Worm (Caenorhabditis elegans) whole organism, young adult: ENCODE measurements around the gene dod-20.

ENCODE experiments used
- B0019.2 ChIP-seq: fragments of 200-800 bp; sonication (Bioruptor generic); conservative IDR thresholded peaks from 2 replicates; pipeline ENCODE4 v1.3.6; 2022; ENCODE audit warnings: missing genetic modification reagents, missing genetic modification characterization, missing compliant biosample characterization
- B0336.3 ChIP-seq: fragments of 200-800 bp; sonication (Bioruptor generic); IDR thresholded peaks from 2 replicates; pipeline ENCODE4 v1.3.6; 2022; ENCODE audit warnings: missing genetic modification characterization, missing compliant biosample characterization
- D2030.7 ChIP-seq: fragments of 200-800 bp; sonication (Bioruptor generic); IDR thresholded peaks from 2 replicates; pipeline ENCODE4 v1.3.6; 2022; ENCODE audit warnings: missing genetic modification reagents, missing genetic modification characterization, missing compliant biosample characterization
- F10E7.11 ChIP-seq: sonication (generic microtip); optimal IDR thresholded peaks from 2 replicates; lab custom pipeline; 2017; ENCODE audit warnings: mild to moderate bottlenecking, missing genetic modification characterization, moderate library complexity, missing compliant biosample characterization
- F22D6.2 ChIP-seq: sonication (generic microtip); optimal IDR thresholded peaks from 2 replicates; lab custom pipeline; 2016; ENCODE audit warnings: mild to moderate bottlenecking, missing genetic modification characterization, missing compliant biosample characterization
- K12H6.12 ChIP-seq: fragments of 200-800 bp; sonication (Bioruptor generic); optimal IDR thresholded peaks from 2 replicates; lab custom pipeline; 2018; ENCODE audit warnings: mild to moderate bottlenecking, missing genetic modification characterization, missing compliant biosample characterization
- T26A5.8 ChIP-seq: sonication (generic microtip); optimal IDR thresholded peaks from 2 replicates; lab custom pipeline; 2016; ENCODE audit warnings: missing genetic modification characterization, missing compliant biosample characterization
- Y53F4B.3 ChIP-seq: fragments of 200-800 bp; sonication (Bioruptor generic); IDR thresholded peaks from 2 replicates; pipeline ENCODE4 v1.3.6; 2022; ENCODE audit warnings: missing genetic modification reagents, missing genetic modification characterization, missing compliant biosample characterization
- Y53G8AR.9 ChIP-seq: fragments of 200-800 bp; sonication (Bioruptor generic); conservative IDR thresholded peaks from 2 replicates; pipeline ENCODE4 v1.3.6; 2022; ENCODE audit warnings: missing genetic modification reagents, missing genetic modification characterization, missing compliant biosample characterization
- akir-1 ChIP-seq: fragments of 200-800 bp; sonication (Bioruptor generic); optimal IDR thresholded peaks from 2 replicates; lab custom pipeline; 2018; ENCODE audit warnings: mild to moderate bottlenecking, missing genetic modification characterization, moderate library complexity, missing compliant biosample characterization
- attf-3 ChIP-seq: fragments of 200-800 bp; sonication (Bioruptor generic); conservative IDR thresholded peaks from 2 replicates; pipeline ENCODE4 v1.3.6; 2022; ENCODE audit warnings: missing genetic modification reagents, missing genetic modification characterization, missing compliant biosample characterization
- attf-6 ChIP-seq: fragments of 200-800 bp; sonication (Bioruptor generic); IDR thresholded peaks from 2 replicates; pipeline ENCODE4 v1.3.6; 2022; ENCODE audit warnings: missing genetic modification reagents, missing genetic modification characterization, missing compliant biosample characterization
- bed-1 ChIP-seq: fragments of 200-800 bp; sonication (Bioruptor generic); IDR thresholded peaks from 2 replicates; pipeline ENCODE4 v1.3.6; 2022; ENCODE audit warnings: missing genetic modification reagents, missing genetic modification characterization, missing compliant biosample characterization
- cebp-2 ChIP-seq: fragments of 200-800 bp; sonication (Bioruptor generic); IDR thresholded peaks from 2 replicates; pipeline ENCODE4 v1.3.6; 2022; ENCODE audit warnings: missing genetic modification characterization, missing compliant biosample characterization
- ceh-100 ChIP-seq: fragments of 200-800 bp; sonication (Bioruptor generic); IDR thresholded peaks from 2 replicates; pipeline ENCODE4 v1.3.6; 2022; ENCODE audit warnings: missing genetic modification reagents, missing genetic modification characterization, missing compliant biosample characterization
- ceh-91 ChIP-seq: fragments of 200-800 bp; sonication (Bioruptor generic); IDR thresholded peaks from 2 replicates; pipeline ENCODE4 v1.3.6; 2022; ENCODE audit warnings: missing genetic modification reagents, missing genetic modification characterization, missing compliant biosample characterization
- ets-4 ChIP-seq: fragments of 200-800 bp; sonication (Bioruptor generic); optimal IDR thresholded peaks from 2 replicates; lab custom pipeline; 2018; ENCODE audit warnings: mild to moderate bottlenecking, missing genetic modification characterization, missing compliant biosample characterization
- fkh-3 ChIP-seq: sonication (generic microtip); optimal IDR thresholded peaks from 2 replicates; lab custom pipeline; 2016; ENCODE audit warnings: mild to moderate bottlenecking, missing genetic modification characterization, missing compliant biosample characterization
- hmg-20 ChIP-seq: fragments of 200-800 bp; sonication (Bioruptor generic); IDR thresholded peaks from 2 replicates; pipeline ENCODE4 v1.3.6; 2022; ENCODE audit warnings: missing genetic modification reagents, missing genetic modification characterization, missing compliant biosample characterization
- hrde-1 ChIP-seq: sonication (generic microtip); optimal IDR thresholded peaks from 2 replicates; lab custom pipeline; 2016; ENCODE audit warnings: missing genetic modification characterization, mild to moderate bottlenecking, missing compliant biosample characterization, moderate library complexity, missing genotype, missing genetic modification reagents, borderline replicate concordance
- let-526 ChIP-seq: fragments of 200-800 bp; sonication (Bioruptor generic); IDR thresholded peaks from 2 replicates; pipeline ENCODE4 v1.3.6; 2022; ENCODE audit warnings: missing genetic modification reagents, missing genetic modification characterization, missing compliant biosample characterization
- let-607 ChIP-seq, 2 experiments: fragments of 200-800 bp in 1 of 2; sonication (Bioruptor generic) in 1 of 2; sonication (generic microtip) in 1 of 2; optimal IDR thresholded peaks; 2 replicates each; lab custom pipeline; 2016 to 2018; ENCODE audit warnings: mild to moderate bottlenecking in 2 of 2, missing compliant biosample characterization in 2 of 2, missing genetic modification characterization in 2 of 2, moderate library complexity in 2 of 2, missing genotype in 1 of 2
- lin-26 ChIP-seq: fragments of 200-800 bp; sonication (Bioruptor generic); IDR thresholded peaks from 2 replicates; pipeline ENCODE4 v1.3.6; 2022; ENCODE audit warnings: missing genetic modification reagents, missing genetic modification characterization, missing compliant biosample characterization
- lin-40 ChIP-seq: sonication (generic microtip); optimal IDR thresholded peaks from 2 replicates; lab custom pipeline; 2016; ENCODE audit warnings: missing genetic modification characterization, mild to moderate bottlenecking, missing compliant biosample characterization, missing genotype, missing genetic modification reagents
- mcd-1 ChIP-seq: fragments of 200-800 bp; sonication (Bioruptor generic); IDR thresholded peaks from 2 replicates; pipeline ENCODE4 v1.3.6; 2022; ENCODE audit warnings: missing genetic modification reagents, missing genetic modification characterization, missing compliant biosample characterization
- mes-4 ChIP-seq: sonication (generic microtip); optimal IDR thresholded peaks from 2 replicates; lab custom pipeline; 2016; ENCODE audit warnings: missing genotype, missing genetic modification characterization, missing compliant biosample characterization
- nfya-2 ChIP-seq: fragments of 200-800 bp; sonication (Bioruptor generic); IDR thresholded peaks from 2 replicates; pipeline ENCODE4 v1.3.6; 2022; ENCODE audit warnings: missing genetic modification reagents, missing genetic modification characterization, missing compliant biosample characterization
- nhr-120 ChIP-seq: fragments of 200-800 bp; sonication (Bioruptor generic); IDR thresholded peaks from 2 replicates; pipeline ENCODE4 v1.3.6; 2022; ENCODE audit warnings: missing genetic modification characterization, missing compliant biosample characterization
- pha-4 ChIP-seq: fragments of 150-350 bp; sonication (generic microtip); optimal IDR thresholded peaks from 2 replicates; lab custom pipeline; 2014; ENCODE audit warnings: missing biosample characterization, missing genetic modification reagents, missing genetic modification characterization
- rpc-1 ChIP-seq, 2 experiments: fragments of 150-350 bp in 1 of 2; sonication (generic microtip) in 1 of 2; optimal IDR thresholded peaks; 2 replicates each; lab custom pipeline; 2014 to 2018; ENCODE audit warnings: missing biosample characterization in 1 of 2, missing genetic modification characterization in 1 of 2, missing genetic modification reagents in 1 of 2, missing genotype in 1 of 2
- sdz-38 ChIP-seq: sonication (generic microtip); optimal IDR thresholded peaks from 2 replicates; lab custom pipeline; 2016; ENCODE audit warnings: missing genotype, missing genetic modification characterization, missing compliant biosample characterization
- snpc-1.1 ChIP-seq: sonication (generic microtip); optimal IDR thresholded peaks from 2 replicates; lab custom pipeline; 2017; ENCODE audit warnings: missing genetic modification characterization, mild to moderate bottlenecking, missing compliant biosample characterization, antibody characterized with exemption, moderate library complexity, missing genotype, missing genetic modification reagents; ENCODE audit not compliant: insufficient read depth
- snpc-3.4 ChIP-seq: sonication (generic microtip); optimal IDR thresholded peaks from 2 replicates; lab custom pipeline; 2017; ENCODE audit warnings: missing genetic modification characterization, mild to moderate bottlenecking, missing compliant biosample characterization, antibody characterized with exemption, moderate library complexity, missing genotype, missing genetic modification reagents
- snpc-4 ChIP-seq, 5 experiments: fragments of 150-350 bp in 1 of 5; sonication (generic microtip) in 4 of 5; optimal IDR thresholded peaks; 2 replicates each; lab custom pipeline; 2014 to 2018; ENCODE audit warnings: missing genetic modification characterization in 5 of 5, missing biosample characterization in 3 of 5, antibody characterized with exemption in 2 of 5, mild to moderate bottlenecking in 2 of 5, missing compliant biosample characterization in 2 of 5, missing genotype in 2 of 5, moderate library complexity in 2 of 5, missing genetic modification reagents in 1 of 5
- tlf-1 ChIP-seq: fragments of 200-800 bp; sonication (Bioruptor generic); optimal IDR thresholded peaks from 2 replicates; lab custom pipeline; 2018; ENCODE audit warnings: mild to moderate bottlenecking, missing genetic modification characterization, missing compliant biosample characterization
- zim-3 ChIP-seq: sonication (generic microtip); optimal IDR thresholded peaks from 2 replicates; lab custom pipeline; 2017; ENCODE audit warnings: mild to moderate bottlenecking, missing genetic modification characterization, moderate library complexity, missing compliant biosample characterization
- ztf-22 ChIP-seq: fragments of 200-800 bp; sonication (Bioruptor generic); optimal IDR thresholded peaks from 2 replicates; lab custom pipeline; 2018; ENCODE audit warnings: mild to moderate bottlenecking, missing genetic modification characterization, moderate library complexity, missing compliant biosample characterization
- ztf-26 ChIP-seq: sonication (generic microtip); optimal IDR thresholded peaks from 2 replicates; lab custom pipeline; 2017; ENCODE audit warnings: missing genetic modification characterization, missing compliant biosample characterization
- ztf-6 ChIP-seq: fragments of 200-800 bp; sonication (Bioruptor generic); IDR thresholded peaks from 2 replicates; pipeline ENCODE4 v1.3.6; 2022; ENCODE audit warnings: missing genetic modification reagents, missing genetic modification characterization, missing compliant biosample characterization

Gene dod-20

DNA sequence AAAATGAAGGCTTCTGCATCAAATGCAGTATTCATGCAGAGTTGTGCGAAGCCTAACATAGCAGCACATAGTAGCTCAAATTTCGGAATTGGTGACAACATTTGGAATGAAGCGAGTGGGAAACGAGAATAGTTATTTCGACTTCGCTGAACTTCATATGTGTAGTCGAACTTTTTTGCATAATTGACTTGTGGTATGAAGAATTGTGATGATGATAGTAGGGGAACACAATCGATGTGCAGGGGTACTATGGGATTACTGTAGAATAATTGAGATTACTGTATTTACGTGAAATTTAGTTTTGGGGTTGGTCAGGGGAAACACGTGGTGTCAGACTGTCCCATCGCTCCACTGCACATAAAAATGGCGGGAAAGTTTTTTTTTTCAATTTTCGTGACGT lies 18.7 kb downstream of the dod-20 start, which contains the start of gene B0554.7:
B0554.7 (minus strand) TSS at position 101 of the 400 bp plus-strand sequence.
- TF ChIP-seq lin-26 (GFP tag; lab: Robert Waterston, UW) (no peak), rpc-1 (optimal IDR thresholded peaks at IDR 0.05; lab: Kevin White, UChicago) (no peak), rpc-1 (tag; optimal IDR thresholded peaks at IDR 0.05; lab: Kevin White, UChicago) (no peak), F22D6.2 (tag; lab: Kevin White, UChicago) (no peak), let-526 (GFP tag; lab: Robert Waterston, UW) (no peak), zim-3 (tag; lab: Kevin White, UChicago) (no peak), fkh-3 (no peak), ceh-91 (GFP tag; lab: Robert Waterston, UW) (no peak), ceh-100 (GFP tag; lab: Robert Waterston, UW) (no peak), ztf-22 (GFP tag; lab: Kevin White, UChicago) (no peak), tlf-1 (no peak), mes-4 (tag; lab: Kevin White, UChicago) (no peak), mcd-1 (GFP tag; lab: Robert Waterston, UW) (no peak), Y53F4B.3 (GFP tag; lab: Robert Waterston, UW) (no peak), let-607 (tag; optimal IDR thresholded peaks at IDR 0.05; lab: Kevin White, UChicago) (no peak), F10E7.11 (tag; lab: Kevin White, UChicago) (no peak), hrde-1 (tag; lab: Kevin White, UChicago) (no peak), hmg-20 (GFP tag; lab: Robert Waterston, UW) (no peak)

DNA sequence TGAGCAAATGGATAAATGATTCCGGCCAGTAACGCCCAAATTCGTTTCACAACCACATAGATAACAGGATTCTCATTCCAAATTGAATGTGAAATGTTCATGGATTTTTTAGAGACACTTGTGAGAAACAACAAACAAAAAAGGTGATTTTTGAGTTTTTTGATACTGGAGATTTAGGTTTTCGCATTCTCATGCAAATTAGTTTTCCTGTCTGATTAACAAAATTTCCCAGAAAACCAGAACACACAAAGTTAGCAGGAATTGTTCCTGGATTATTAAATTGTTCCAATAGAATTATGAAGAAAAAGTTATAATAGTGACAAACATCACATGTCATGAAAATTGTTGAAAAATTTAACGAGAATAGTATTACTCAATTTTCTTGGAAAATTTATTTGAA lies 21.0 kb downstream of the dod-20 start, which contains the start of gene srh-33:
srh-33 (minus strand) TSS at position 101 of the 400 bp plus-strand sequence.
- TF ChIP-seq B0336.3 (GFP tag; lab: Robert Waterston, UW), result no peak
- no peak for TF ChIP-seq snpc-3.4
- TF ChIP-seq cebp-2 (GFP tag; lab: Robert Waterston, UW), result no peak
- TF ChIP-seq attf-6 (GFP tag; lab: Robert Waterston, UW), result no peak
- no peak for TF ChIP-seq ets-4 (GFP tag; lab: Kevin White, UChicago)
- no peak for TF ChIP-seq sdz-38
- no peak for TF ChIP-seq snpc-4 (GFP tag; optimal IDR thresholded peaks at IDR 0.05; lab: Kevin White, UChicago)
- TF ChIP-seq snpc-4 (tag; optimal IDR thresholded peaks at IDR 0.05; lab: Kevin White, UChicago), result no peak
- TF ChIP-seq pha-4 (tag; lab: Kevin White, UChicago), result no peak
- no peak for TF ChIP-seq lin-40 (tag; lab: Kevin White, UChicago)
- TF ChIP-seq nhr-120 (GFP tag; lab: Robert Waterston, UW), result no peak
- no peak for TF ChIP-seq Y53G8AR.9 (GFP tag; lab: Robert Waterston, UW)
- TF ChIP-seq ztf-6 (GFP tag; lab: Robert Waterston, UW), result no peak
- TF ChIP-seq ceh-100 (GFP tag; lab: Robert Waterston, UW), result no peak
- no peak for TF ChIP-seq snpc-1.1
- TF ChIP-seq bed-1 (GFP tag; lab: Robert Waterston, UW), result no peak
- TF ChIP-seq fkh-3, result no peak
- no peak for TF ChIP-seq ztf-26 (tag; lab: Kevin White, UChicago)
- no peak for TF ChIP-seq attf-3
- TF ChIP-seq T26A5.8, result no peak
- no peak for TF ChIP-seq K12H6.12 (tag; lab: Kevin White, UChicago)
- TF ChIP-seq, all 124 proteins: peak for 0

ce11 chrV:446574-446973 lies 24.3 kb downstream of the dod-20 start, which contains the start of gene srh-34:
Gene srh-34, minus strand, starts transcription at chrV:446674.
- TF ChIP-seq akir-1 (GFP tag; lab: Kevin White, UChicago) (no peak), B0019.2 (no peak), D2030.7 (GFP tag; lab: Robert Waterston, UW) (no peak), nfya-2 (GFP tag; lab: Robert Waterston, UW) (no peak), pha-4 (tag; lab: Kevin White, UChicago) (no peak)
